Worm (Caenorhabditis elegans): ENCODE data around the gene smi-1.

Gene smi-1

DNA sequence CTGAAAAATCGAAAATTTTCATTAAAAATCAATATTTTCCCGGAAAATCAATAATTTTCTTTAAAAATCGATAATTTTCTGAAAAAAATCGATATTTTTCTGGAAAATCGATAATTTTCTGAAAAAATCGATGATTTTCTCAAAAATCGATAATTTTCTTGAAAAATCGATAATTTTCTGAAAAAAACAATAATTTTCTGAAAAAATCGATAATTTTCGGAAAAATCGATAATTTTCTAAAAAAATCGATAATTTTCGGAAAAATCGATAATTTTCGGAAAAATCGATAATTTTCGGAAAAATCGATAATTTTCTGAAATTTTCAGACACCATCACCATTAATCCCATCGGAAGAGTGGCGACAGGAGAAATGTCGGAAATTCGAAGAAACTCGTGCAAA lies 753 bp downstream of the smi-1 start:
- TF ChIP-seq madf-9 (GFP tag; conservative IDR thresholded peaks at IDR 0.05): no peak
- TF ChIP-seq saeg-2 (GFP tag; IDR thresholded peaks at IDR 0.05): no peak
- no peak for TF ChIP-seq daf-12 (tag; optimal IDR thresholded peaks at IDR 0.05)
- peak; percentile 97 for TF ChIP-seq ceh-28 (tag; optimal IDR thresholded peaks at IDR 0.05)
- TF ChIP-seq mdl-1 (tag; optimal IDR thresholded peaks at IDR 0.05): no peak

ce11 chrIII:1880221-1880620 lies 2.1 kb downstream of the smi-1 start:
- TF ChIP-seq ceh-28 (tag; optimal IDR thresholded peaks at IDR 0.05): peak; percentile 93
- no peak for TF ChIP-seq nhr-10 (tag; optimal IDR thresholded peaks at IDR 0.05)
- no peak for TF ChIP-seq dve-1 (tag; optimal IDR thresholded peaks at IDR 0.05; ENCODE audit: insufficient read depth)
- no peak for TF ChIP-seq madf-5 (GFP tag; IDR thresholded peaks at IDR 0.05)
- TF ChIP-seq nhr-41 (GFP tag; IDR thresholded peaks at IDR 0.05): no peak
- TF ChIP-seq dmd-6 (GFP tag; IDR thresholded peaks at IDR 0.05): no peak
- no peak for TF ChIP-seq daf-19 (GFP tag; conservative IDR thresholded peaks at IDR 0.05)
- TF ChIP-seq hif-1 (tag; optimal IDR thresholded peaks at IDR 0.05): no peak
- TF ChIP-seq snpc-4 (tag; optimal IDR thresholded peaks at IDR 0.05): no peak

ce11 chrIII:1882678-1883077 lies 4.5 kb downstream of the smi-1 start:
- TF ChIP-seq nhr-25 (tag; optimal IDR thresholded peaks at IDR 0.05; ENCODE audit: borderline replicate concordance, insufficient read depth) (no peak), nhr-237 (tag; optimal IDR thresholded peaks at IDR 0.05) (no peak), unc-62 (GFP tag; optimal IDR thresholded peaks at IDR 0.05 in 1 of 2) (no peak), unc-62 (tag; optimal IDR thresholded peaks at IDR 0.05) (no peak), ceh-28 (tag; optimal IDR thresholded peaks at IDR 0.05) (peak; percentile 83), php-3 (GFP tag; IDR thresholded peaks at IDR 0.05) (no peak), daf-8 (GFP tag; IDR thresholded peaks at IDR 0.05) (no peak)

ce11 chrIII:1886914-1887313 lies 8.7 kb downstream of the smi-1 start:
- no peak for TF ChIP-seq nhr-42 (GFP tag; IDR thresholded peaks at IDR 0.05)
- peak; percentile 84 for TF ChIP-seq ceh-28 (tag; optimal IDR thresholded peaks at IDR 0.05)
- no peak for TF ChIP-seq nhr-102 (tag; optimal IDR thresholded peaks at IDR 0.05)
- no peak for TF ChIP-seq dmd-8 (GFP tag; IDR thresholded peaks at IDR 0.05)

- TF ChIP-seq spr-3 (GFP tag; optimal IDR thresholded peaks at IDR 0.05) (no peak), ctbp-1 (GFP tag; IDR thresholded peaks at IDR 0.05) (no peak), unc-62 (GFP tag; optimal IDR thresholded peaks at IDR 0.05 in 1 of 2) (no peak), unc-62 (tag; optimal IDR thresholded peaks at IDR 0.05) (no peak), madf-5 (GFP tag; IDR thresholded peaks at IDR 0.05) (no peak), lin-29 (GFP tag; IDR thresholded peaks at IDR 0.05) (no peak), egl-43 (GFP tag; IDR thresholded peaks at IDR 0.05) (no peak), ces-1 (GFP tag; optimal IDR thresholded peaks at IDR 0.05) (no peak), aha-1 (tag) (no peak), ZK337.2 (GFP tag; IDR thresholded peaks at IDR 0.05) (no peak)
Observed at ce11 chrIII:1887354-1887753, 9.2 kb downstream of the smi-1 start, which contains the start of gene B0524.3. Gene B0524.3 (plus strand): TSS chrIII:1887654.

- peak; percentile 92 for TF ChIP-seq ceh-28 (tag; optimal IDR thresholded peaks at IDR 0.05)
Observed at ce11 chrIII:1892147-1892546, 14.0 kb downstream of the smi-1 start.

DNA sequence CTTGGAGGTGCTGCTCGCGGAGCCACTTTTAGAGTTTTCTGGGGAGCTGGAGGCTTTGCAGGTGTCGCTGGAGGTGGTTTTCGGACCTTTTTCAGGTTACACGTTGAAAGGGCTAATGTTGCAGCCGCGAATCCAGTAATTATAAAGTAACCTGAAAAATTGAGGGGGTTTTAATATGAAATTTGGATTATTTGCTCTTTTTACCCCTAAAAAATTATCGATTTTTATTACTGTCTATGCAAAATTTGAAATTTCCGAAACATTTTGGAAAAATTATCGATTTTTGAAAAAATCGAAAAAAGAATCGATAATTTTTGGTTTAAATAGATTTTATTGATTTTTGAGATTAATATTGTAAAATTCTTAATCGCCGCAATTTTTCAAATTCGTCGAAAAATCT lies 15.2 kb downstream of the smi-1 start:
- no peak for TF ChIP-seq gei-8 (GFP tag; optimal IDR thresholded peaks at IDR 0.05)
- TF ChIP-seq sdz-12 (GFP tag; optimal IDR thresholded peaks at IDR 0.05): no peak
- TF ChIP-seq aha-1 (tag): peak; percentile 88

All from whole organism, L4 larva.